Fruit fly (Drosophila melanogaster): ENCODE measurements around the gene CG8641.

Gene CG8641

DNA sequence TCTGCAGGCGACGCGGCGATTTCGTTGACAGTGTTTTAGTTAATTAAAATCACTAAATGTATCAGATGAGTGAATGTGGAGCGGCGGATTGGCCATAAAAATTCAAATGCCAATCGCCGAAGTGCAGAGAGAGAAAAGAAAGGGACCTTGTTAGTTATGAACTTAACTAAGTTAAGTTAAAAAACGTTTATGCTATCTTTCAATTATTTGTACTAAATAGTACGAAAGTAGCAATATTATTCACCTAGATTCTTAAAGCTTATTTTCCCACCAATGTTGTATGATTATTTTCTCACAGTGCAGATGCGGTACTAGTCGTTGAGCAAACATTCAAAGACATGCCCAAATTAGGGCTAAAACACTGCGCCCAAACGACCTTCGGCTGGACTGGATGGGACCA, 13.5 kb upstream of the CG8641 start:
- no peak for TF ChIP-seq Mnt (GFP tag; optimal IDR thresholded peaks at IDR 0.05)
- TF ChIP-seq kay (GFP tag; ENCODE audit: borderline replicate concordance) = no peak
- TF ChIP-seq cnc (optimal IDR thresholded peaks at IDR 0.05) = no peak
- no peak for TF ChIP-seq CG5204 (GFP tag; optimal IDR thresholded peaks at IDR 0.05)
- TF ChIP-seq Hr96 (GFP tag; optimal IDR thresholded peaks at IDR 0.05) = no peak
- no peak for TF ChIP-seq toe (GFP tag; optimal IDR thresholded peaks at IDR 0.05)
- TF ChIP-seq CG11617 (GFP tag; optimal IDR thresholded peaks at IDR 0.05) = no peak
- no peak for TF ChIP-seq Crg-1 (GFP tag; optimal IDR thresholded peaks at IDR 0.05)
- TF ChIP-seq CG33017 (tag; optimal IDR thresholded peaks at IDR 0.05) = no peak
- TF ChIP-seq pad (GFP tag; optimal IDR thresholded peaks at IDR 0.05) = no peak
- no peak for TF ChIP-seq ovo (GFP tag; optimal IDR thresholded peaks at IDR 0.05)
- TF ChIP-seq cic (GFP tag; optimal IDR thresholded peaks at IDR 0.05) = no peak
- no peak for TF ChIP-seq CG7045 (GFP tag; optimal IDR thresholded peaks at IDR 0.05)
- TF ChIP-seq tj (GFP tag; optimal IDR thresholded peaks at IDR 0.05) = no peak
- no peak for TF ChIP-seq CG7101 (tag; optimal IDR thresholded peaks at IDR 0.05)
- TF ChIP-seq CG12768 (GFP tag; optimal IDR thresholded peaks at IDR 0.05) = no peak
- no peak for TF ChIP-seq bab1 (GFP tag; optimal IDR thresholded peaks at IDR 0.05)

DNA sequence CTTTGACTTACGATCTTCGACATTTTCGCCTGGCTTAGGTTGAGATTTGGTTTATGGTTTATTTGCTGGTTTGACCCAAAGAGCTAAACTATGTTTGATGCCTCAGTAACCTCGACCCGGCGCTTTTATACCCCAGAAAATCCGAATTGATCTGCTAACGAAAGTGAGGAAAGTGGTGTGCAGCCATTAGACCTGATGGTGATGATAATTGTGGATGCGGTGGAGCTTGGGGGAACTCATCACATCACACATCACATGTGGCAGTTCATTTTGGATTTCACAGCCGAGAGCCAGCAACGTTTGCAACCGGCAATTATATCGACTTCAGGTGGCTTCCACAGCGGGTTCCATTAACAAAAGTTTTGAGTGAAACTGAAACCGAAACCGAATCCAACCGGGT, 11.4 kb upstream of the CG8641 start, which contains the start of gene Cpr65Eb:
Gene Cpr65Eb (minus strand): TSS at position 101 of the 400 bp plus-strand sequence.
- no peak for TF ChIP-seq bab1 (GFP tag; optimal IDR thresholded peaks at IDR 0.05)
- TF ChIP-seq tj (GFP tag; optimal IDR thresholded peaks at IDR 0.05) = no peak
- no peak for TF ChIP-seq CG7045 (GFP tag; optimal IDR thresholded peaks at IDR 0.05)
- no peak for TF ChIP-seq CG5204 (GFP tag; optimal IDR thresholded peaks at IDR 0.05)
- no peak for TF ChIP-seq CG1620 (GFP tag; optimal IDR thresholded peaks at IDR 0.05)
- TF ChIP-seq CG12768 (GFP tag; optimal IDR thresholded peaks at IDR 0.05) = no peak
- TF ChIP-seq Mnt (GFP tag; optimal IDR thresholded peaks at IDR 0.05) = no peak
- no peak for TF ChIP-seq CG11617 (GFP tag; optimal IDR thresholded peaks at IDR 0.05)
- TF ChIP-seq Crg-1 (GFP tag; optimal IDR thresholded peaks at IDR 0.05) = no peak
- no peak for TF ChIP-seq toe (GFP tag; optimal IDR thresholded peaks at IDR 0.05)
- TF ChIP-seq kay (GFP tag; ENCODE audit: borderline replicate concordance) = no peak
- TF ChIP-seq pad (GFP tag; optimal IDR thresholded peaks at IDR 0.05) = no peak

DNA sequence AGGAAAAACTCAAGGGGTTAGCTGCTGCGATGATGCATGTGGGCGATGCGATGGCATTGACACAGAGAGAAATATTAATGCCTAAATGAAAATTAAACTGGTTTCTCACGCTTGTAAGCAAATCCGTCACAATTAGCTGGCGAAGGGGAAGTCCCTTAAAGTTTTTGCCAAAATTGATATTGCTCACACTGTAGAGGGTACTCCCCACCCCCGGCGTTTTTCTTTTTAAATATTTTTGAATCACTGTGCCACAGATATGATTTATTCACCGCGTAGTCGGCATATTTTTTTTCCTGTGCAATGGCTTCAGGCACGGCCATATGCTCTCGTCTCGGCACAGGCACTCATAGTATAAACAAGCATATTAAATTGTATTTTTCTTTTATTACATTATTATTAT, 10.1 kb upstream of the CG8641 start:
- TF ChIP-seq Mnt (GFP tag; optimal IDR thresholded peaks at IDR 0.05) (no peak), cic (GFP tag; optimal IDR thresholded peaks at IDR 0.05) (no peak), bab1 (GFP tag; optimal IDR thresholded peaks at IDR 0.05) (no peak), tj (GFP tag; optimal IDR thresholded peaks at IDR 0.05) (no peak), CG7101 (tag; optimal IDR thresholded peaks at IDR 0.05) (no peak), pad (GFP tag; optimal IDR thresholded peaks at IDR 0.05) (no peak)

DNA sequence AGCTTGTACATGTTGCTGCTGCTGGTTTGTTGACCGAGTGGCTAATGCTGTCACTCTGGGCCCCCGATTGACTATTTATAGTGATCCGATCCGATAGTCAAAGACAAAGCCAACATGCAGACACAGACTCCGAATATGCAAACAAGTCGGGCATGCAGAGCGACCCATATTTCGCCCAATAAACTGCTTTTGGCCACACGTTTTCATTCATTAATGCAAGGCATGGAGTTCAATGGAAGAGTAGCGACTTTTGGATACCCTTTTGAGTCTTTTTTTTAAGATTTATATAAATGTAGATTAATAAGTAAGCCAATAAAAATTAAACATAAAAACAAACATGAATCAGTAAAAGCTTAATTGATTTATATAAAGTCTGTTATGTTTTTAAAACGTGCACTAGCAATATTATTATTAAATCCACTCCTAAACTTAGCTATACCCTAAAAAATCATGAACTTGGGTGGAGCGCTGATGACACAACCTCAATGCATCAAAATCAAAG, 9.3 kb upstream of the CG8641 start, which contains the start of gene Cpr65Ea:
Gene Cpr65Ea (minus strand): TSS at position 51 of the 502 bp plus-strand sequence.
- TF ChIP-seq Crg-1 (GFP tag; optimal IDR thresholded peaks at IDR 0.05) = no peak
- TF ChIP-seq cic (GFP tag; optimal IDR thresholded peaks at IDR 0.05) = no peak
- TF ChIP-seq Hr96 (GFP tag; optimal IDR thresholded peaks at IDR 0.05) = no peak
- TF ChIP-seq Clk (GFP tag; optimal IDR thresholded peaks at IDR 0.05) = no peak
- no peak for TF ChIP-seq Mnt (GFP tag; optimal IDR thresholded peaks at IDR 0.05)
- no peak for TF ChIP-seq CG12768 (GFP tag; optimal IDR thresholded peaks at IDR 0.05)
- no peak for TF ChIP-seq pad (GFP tag; optimal IDR thresholded peaks at IDR 0.05)
- no peak for TF ChIP-seq CG7101 (tag; optimal IDR thresholded peaks at IDR 0.05)
- no peak for TF ChIP-seq ovo (GFP tag; optimal IDR thresholded peaks at IDR 0.05)
- no peak for TF ChIP-seq CG7045 (GFP tag; optimal IDR thresholded peaks at IDR 0.05)
- TF ChIP-seq tj (GFP tag; optimal IDR thresholded peaks at IDR 0.05) = no peak
- TF ChIP-seq toe (GFP tag; optimal IDR thresholded peaks at IDR 0.05) = no peak
- no peak for TF ChIP-seq CG14711 (tag; optimal IDR thresholded peaks at IDR 0.05)

DNA sequence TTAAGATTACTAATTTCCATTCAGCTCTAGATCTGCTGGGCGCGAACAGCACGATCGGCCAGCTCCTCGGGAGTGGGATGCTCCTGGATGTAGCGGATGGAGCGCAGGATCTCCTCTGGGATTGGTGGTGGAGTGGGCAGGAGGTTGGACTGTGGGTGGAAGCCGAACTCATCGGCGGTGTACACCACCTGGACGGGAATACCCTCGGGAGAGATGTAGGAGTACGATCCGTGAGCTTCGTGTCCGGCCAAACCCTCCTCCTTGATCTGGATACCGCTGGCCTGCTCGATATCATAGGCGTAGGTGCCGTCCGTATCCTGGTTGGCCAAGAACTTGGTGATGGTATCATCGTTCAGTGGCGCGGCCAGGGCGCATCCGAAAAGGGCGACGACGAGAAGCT, 8.8 kb upstream of the CG8641 start:
- TF ChIP-seq bab1 (GFP tag; optimal IDR thresholded peaks at IDR 0.05) = no peak
- no peak for TF ChIP-seq Mnt (GFP tag; optimal IDR thresholded peaks at IDR 0.05)
- TF ChIP-seq cnc (optimal IDR thresholded peaks at IDR 0.05) = no peak
- TF ChIP-seq CG7045 (GFP tag; optimal IDR thresholded peaks at IDR 0.05) = no peak
- no peak for TF ChIP-seq CG5204 (GFP tag; optimal IDR thresholded peaks at IDR 0.05)
- TF ChIP-seq ovo (GFP tag; optimal IDR thresholded peaks at IDR 0.05) = no peak
- no peak for TF ChIP-seq kay (GFP tag; ENCODE audit: borderline replicate concordance)
- TF ChIP-seq Crg-1 (GFP tag; optimal IDR thresholded peaks at IDR 0.05) = no peak
- no peak for TF ChIP-seq tj (GFP tag; optimal IDR thresholded peaks at IDR 0.05)
- no peak for TF ChIP-seq pad (GFP tag; optimal IDR thresholded peaks at IDR 0.05)
- no peak for TF ChIP-seq Clk (GFP tag; optimal IDR thresholded peaks at IDR 0.05)
- TF ChIP-seq Hr96 (GFP tag; optimal IDR thresholded peaks at IDR 0.05) = no peak
- no peak for TF ChIP-seq CG12768 (GFP tag; optimal IDR thresholded peaks at IDR 0.05)
- no peak for TF ChIP-seq cic (GFP tag; optimal IDR thresholded peaks at IDR 0.05)

DNA sequence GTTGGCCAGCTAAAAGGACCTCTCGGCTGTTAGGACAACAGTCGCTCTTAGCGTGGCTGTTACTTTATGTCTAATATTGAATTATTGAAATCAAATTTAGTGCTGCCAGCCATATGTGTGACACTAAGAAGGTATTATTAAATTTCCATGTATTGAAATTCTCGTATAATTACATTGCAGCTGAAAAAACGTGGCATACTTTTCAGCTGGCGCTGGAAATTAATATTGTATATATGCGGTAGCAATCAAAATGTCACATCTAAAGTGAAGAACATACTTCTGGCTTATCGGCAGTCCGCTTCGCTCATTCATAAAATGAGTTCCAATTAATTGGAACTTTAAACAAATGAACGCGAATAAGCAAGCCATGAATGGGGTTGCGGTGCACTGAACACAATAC, 4.9 kb upstream of the CG8641 start:
- no peak for TF ChIP-seq CG1620 (GFP tag; optimal IDR thresholded peaks at IDR 0.05)

DNA sequence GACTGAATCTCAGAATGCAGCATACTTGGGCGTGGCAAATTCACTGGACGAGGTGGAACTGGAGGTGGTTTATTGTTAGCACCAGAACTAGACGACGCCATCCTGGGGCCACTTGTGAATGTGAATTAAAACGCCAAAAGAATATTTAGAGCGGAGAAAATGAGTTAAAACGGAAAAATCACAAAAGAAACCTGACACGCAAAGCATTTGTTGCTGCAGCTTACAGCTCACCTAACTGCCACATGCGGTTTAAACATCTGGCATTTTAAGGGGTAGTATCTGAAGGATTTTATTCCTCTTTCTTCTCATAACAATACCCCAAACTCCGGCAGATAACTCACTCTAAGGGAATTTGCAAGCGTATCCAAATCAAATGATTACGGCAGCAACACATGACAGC, 2.1 kb downstream of the CG8641 start, which contains the start of gene CG34030:
Gene CG34030 (minus strand): TSS at position 101 of the 400 bp plus-strand sequence.
- TF ChIP-seq CG7045 (GFP tag; optimal IDR thresholded peaks at IDR 0.05) = no peak

Data from whole organism, adult.